Fruit fly (Drosophila melanogaster): Measurements from ENCODE around the gene CG3402.

The CG3402 gene

dm6 chr3L:663880-664279 is 11.2 kb upstream of the CG3402 start:
- TF ChIP-seq slbo (GFP tag; IDR thresholded peaks at IDR 0.05) (0 out of 2 replicates have a peak, but pooled peaks have one; percentile 5), CG13296 (GFP tag; optimal IDR thresholded peaks at IDR 0.05) (no peak), CG18011 (GFP tag; optimal IDR thresholded peaks at IDR 0.05) (no peak), H15 (GFP tag; IDR thresholded peaks at IDR 0.05) (0 out of 3 replicates have a peak, but pooled peaks have one; percentile 24), lbe (GFP tag; optimal IDR thresholded peaks at IDR 0.05) (peak; percentile 81), row (GFP tag; IDR thresholded peaks at IDR 0.05) (peak; percentile 22; the same call in 1 of the 3 replicates), sr (GFP tag; IDR thresholded peaks at IDR 0.05) (no peak), nom (GFP tag; optimal IDR thresholded peaks at IDR 0.05) (peak; percentile 1), prd (optimal IDR thresholded peaks at IDR 0.05) (no peak), prd (GFP tag; IDR thresholded peaks at IDR 0.05) (peak; percentile 51; the same call in 1 of the 3 replicates), grau (tag; optimal IDR thresholded peaks at IDR 0.05) (peak; percentile 30), sc (optimal IDR thresholded peaks at IDR 0.05) (no peak), sc (GFP tag; optimal IDR thresholded peaks at IDR 0.05) (no peak), Ets65A (GFP tag) (peak; percentile 50), tio (GFP tag; optimal IDR thresholded peaks at IDR 0.05) (no peak), CG3726 (GFP tag; IDR thresholded peaks at IDR 0.05) (0 out of 3 replicates have a peak, but pooled peaks have one; percentile 28), sens (GFP tag) (peak; percentile 25), CG14667 (GFP tag; IDR thresholded peaks at IDR 0.05) (peak; percentile 22; the same call in 1 of the 2 replicates), corto (GFP tag; optimal IDR thresholded peaks at IDR 0.05) (peak; percentile 47), Xrp1 (GFP tag; IDR thresholded peaks at IDR 0.05) (peak; percentile 29; the same call in 1 of the 2 replicates), CG4424 (GFP tag; optimal IDR thresholded peaks at IDR 0.05) (no peak), CG34224 (GFP tag; IDR thresholded peaks at IDR 0.05; ENCODE audit: partially characterized antibody) (no peak)

- TF ChIP-seq cato (GFP tag; optimal IDR thresholded peaks at IDR 0.05; ENCODE audit: borderline replicate concordance) (no peak), Ets65A (GFP tag) (peak; percentile 46), tgo (GFP tag; IDR thresholded peaks at IDR 0.05) (no peak), CG11456 (GFP tag; IDR thresholded peaks at IDR 0.05) (0 out of 3 replicates have a peak, but pooled peaks have one; percentile 26), Med (GFP tag) (peak; percentile 14), nom (GFP tag; optimal IDR thresholded peaks at IDR 0.05) (peak; percentile 1), slbo (GFP tag; IDR thresholded peaks at IDR 0.05) (no peak), ems (GFP tag; optimal IDR thresholded peaks at IDR 0.05) (no peak)
Observed at dm6 chr3L:660314-661075, 7.8 kb upstream of the CG3402 start.

- no peak for TF ChIP-seq gcm (GFP tag; optimal IDR thresholded peaks at IDR 0.05)
- no peak for TF ChIP-seq CG14014 (GFP tag; IDR thresholded peaks at IDR 0.05)
- TF ChIP-seq hkb (optimal IDR thresholded peaks at IDR 0.05), result no peak
- TF ChIP-seq hkb (GFP tag; IDR thresholded peaks at IDR 0.05), result no peak
- TF ChIP-seq Taf1 (GFP tag; IDR thresholded peaks at IDR 0.05), result no peak
- no peak for TF ChIP-seq CG17912 (GFP tag; optimal IDR thresholded peaks at IDR 0.05)
- no peak for TF ChIP-seq CG11696 (GFP tag; IDR thresholded peaks at IDR 0.05)
- no peak for TF ChIP-seq row (GFP tag; IDR thresholded peaks at IDR 0.05)
- TF ChIP-seq CG10209 (GFP tag; optimal IDR thresholded peaks at IDR 0.05), result no peak
- TF ChIP-seq CG10462 (GFP tag; optimal IDR thresholded peaks at IDR 0.05), result no peak
- peak; percentile 3 for TF ChIP-seq CG10267 (tag; optimal IDR thresholded peaks at IDR 0.05)
- TF ChIP-seq Dip2 (GFP tag; IDR thresholded peaks at IDR 0.05), result no peak
- TF ChIP-seq Ets65A (GFP tag), result peak; percentile 75
- TF ChIP-seq CG1832 (GFP tag; optimal IDR thresholded peaks at IDR 0.05), result no peak
- TF ChIP-seq sim (GFP tag; IDR thresholded peaks at IDR 0.05), result no peak
- no peak for TF ChIP-seq al (GFP tag; IDR thresholded peaks at IDR 0.05)
- peak; percentile 41 for TF ChIP-seq Med (GFP tag)
- no peak for TF ChIP-seq Spps (tag; optimal IDR thresholded peaks at IDR 0.05)
- no peak for TF ChIP-seq ERR (GFP tag; optimal IDR thresholded peaks at IDR 0.05)
- TF ChIP-seq wdn (GFP tag; IDR thresholded peaks at IDR 0.05), result no peak
- TF ChIP-seq CG18011 (GFP tag; optimal IDR thresholded peaks at IDR 0.05), result no peak
- TF ChIP-seq Drgx (GFP tag; IDR thresholded peaks at IDR 0.05), result 0 out of 2 replicates have a peak, but pooled peaks have one; percentile 12
- TF ChIP-seq stwl (tag; optimal IDR thresholded peaks at IDR 0.05), result peak; percentile 24
- TF ChIP-seq gem (tag; optimal IDR thresholded peaks at IDR 0.05), result no peak
Observed at dm6 chr3L:658279-658678, 5.6 kb upstream of the CG3402 start.

All from whole organism, embryonic.